Worm (Caenorhabditis elegans): ENCODE measurements around the gene nlp-46.

nlp-46 gene

DNA sequence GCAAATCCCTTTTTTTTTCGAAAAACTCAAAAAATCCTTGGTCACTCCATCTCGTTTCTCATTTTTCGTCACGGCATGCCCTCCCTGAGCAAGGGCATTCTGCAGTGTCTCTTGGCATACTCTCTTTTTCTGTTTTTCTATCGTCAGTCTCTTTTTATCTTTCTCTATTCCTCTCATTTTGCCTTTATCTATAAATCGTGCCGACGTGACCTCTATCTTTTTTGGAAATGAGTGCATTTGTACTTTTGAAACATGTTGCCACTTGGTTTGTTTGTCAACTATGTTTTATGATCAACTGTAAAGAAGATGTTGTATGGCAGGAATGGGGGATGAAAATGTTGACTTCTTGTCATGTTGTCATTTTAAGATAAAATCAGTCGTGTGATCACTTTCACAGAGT is 22.8 kb upstream of the nlp-46 start:
- TF ChIP-seq skn-1 (tag; optimal IDR thresholded peaks at IDR 0.05) (no peak), ama-1 (optimal IDR thresholded peaks at IDR 0.05) (no peak), nhr-25 (tag; optimal IDR thresholded peaks at IDR 0.05) (peak; percentile 91), ceh-82 (tag; optimal IDR thresholded peaks at IDR 0.05) (no peak), fkh-10 (GFP tag; optimal IDR thresholded peaks at IDR 0.05) (no peak), nhr-76 (tag; optimal IDR thresholded peaks at IDR 0.05) (no peak), eor-1 (tag; optimal IDR thresholded peaks at IDR 0.05) (no peak), pqm-1 (tag; optimal IDR thresholded peaks at IDR 0.05) (peak; percentile 66), ztf-11 (tag; optimal IDR thresholded peaks at IDR 0.05) (no peak), elt-1 (tag; optimal IDR thresholded peaks at IDR 0.05) (peak; percentile 57), jun-1 (tag; optimal IDR thresholded peaks at IDR 0.05) (peak; percentile 44), ceh-28 (tag; optimal IDR thresholded peaks at IDR 0.05) (peak; percentile 15), nhr-77 (tag; optimal IDR thresholded peaks at IDR 0.05) (no peak), nhr-12 (tag; optimal IDR thresholded peaks at IDR 0.05) (no peak), unc-62 (GFP tag; optimal IDR thresholded peaks at IDR 0.05) (peak; percentile 84), daf-12 (tag; optimal IDR thresholded peaks at IDR 0.05) (peak; percentile 92), R02D3.7 (tag; optimal IDR thresholded peaks at IDR 0.05) (peak; percentile 19), nhr-28 (tag; optimal IDR thresholded peaks at IDR 0.05) (no peak), zag-1 (tag; optimal IDR thresholded peaks at IDR 0.05) (no peak), lsy-12 (tag; optimal IDR thresholded peaks at IDR 0.05) (no peak), nhr-23 (tag; optimal IDR thresholded peaks at IDR 0.05) (peak; percentile 16), nhr-237 (tag; optimal IDR thresholded peaks at IDR 0.05) (no peak), egl-27 (tag; optimal IDR thresholded peaks at IDR 0.05) (no peak), unc-39 (tag; optimal IDR thresholded peaks at IDR 0.05) (no peak), mml-1 (tag; optimal IDR thresholded peaks at IDR 0.05) (no peak), egl-5 (tag; optimal IDR thresholded peaks at IDR 0.05) (no peak), hmg-11 (tag; optimal IDR thresholded peaks at IDR 0.05) (peak; percentile 48), snpc-4 (tag; optimal IDR thresholded peaks at IDR 0.05) (peak; percentile 30), ztf-4 (tag; optimal IDR thresholded peaks at IDR 0.05) (no peak), lin-15B (tag; optimal IDR thresholded peaks at IDR 0.05) (peak; percentile 12), nhr-11 (tag; optimal IDR thresholded peaks at IDR 0.05) (no peak), mdl-1 (tag; optimal IDR thresholded peaks at IDR 0.05) (peak; percentile 42), ZK546.5 (tag; optimal IDR thresholded peaks at IDR 0.05) (no peak), ceh-9 (tag; optimal IDR thresholded peaks at IDR 0.05) (no peak), fkh-2 (tag; optimal IDR thresholded peaks at IDR 0.05) (no peak), elt-3 (tag; optimal IDR thresholded peaks at IDR 0.05) (peak in 1 of 3 experiments; percentile 27), fos-1 (tag; optimal IDR thresholded peaks at IDR 0.05) (no peak), nhr-67 (tag; optimal IDR thresholded peaks at IDR 0.05) (no peak), tbx-2 (tag; optimal IDR thresholded peaks at IDR 0.05) (peak; percentile 8), ceh-16 (tag; optimal IDR thresholded peaks at IDR 0.05) (no peak), nfya-1 (tag; optimal IDR thresholded peaks at IDR 0.05; ENCODE audit: insufficient read depth) (peak; percentile 82), pha-4 (tag; optimal IDR thresholded peaks at IDR 0.05) (peak; percentile 35), aly-2 (tag; optimal IDR thresholded peaks at IDR 0.05) (no peak), elt-2 (tag; optimal IDR thresholded peaks at IDR 0.05) (peak; percentile 40), sea-2 (GFP tag; optimal IDR thresholded peaks at IDR 0.05) (no peak), nhr-43 (tag; optimal IDR thresholded peaks at IDR 0.05; ENCODE audit: poor library complexity, severe bottlenecking) (no peak), lin-39 (tag; optimal IDR thresholded peaks at IDR 0.05) (peak; percentile 17)

ce11 chrV:12526758-12527157 is 20.7 kb upstream of the nlp-46 start, which contains the start of gene F45D3.1:
TSS of gene F45D3.1 (plus strand) at chrV:12527058.
- no peak for TF ChIP-seq lin-39 (tag; optimal IDR thresholded peaks at IDR 0.05)
- no peak for TF ChIP-seq nhr-43 (tag; optimal IDR thresholded peaks at IDR 0.05; ENCODE audit: poor library complexity, severe bottlenecking)
- no peak for TF ChIP-seq snpc-4 (tag; optimal IDR thresholded peaks at IDR 0.05)
- no peak for TF ChIP-seq ceh-9 (tag; optimal IDR thresholded peaks at IDR 0.05)
- TF ChIP-seq daf-12 (tag; optimal IDR thresholded peaks at IDR 0.05) = no peak
- TF ChIP-seq ztf-11 (tag; optimal IDR thresholded peaks at IDR 0.05) = no peak
- no peak for TF ChIP-seq ceh-82 (tag; optimal IDR thresholded peaks at IDR 0.05)
- no peak for TF ChIP-seq nhr-76 (tag; optimal IDR thresholded peaks at IDR 0.05)
- TF ChIP-seq unc-39 (tag; optimal IDR thresholded peaks at IDR 0.05) = no peak
- no peak for TF ChIP-seq jun-1 (tag; optimal IDR thresholded peaks at IDR 0.05)
- no peak for TF ChIP-seq fkh-2 (tag; optimal IDR thresholded peaks at IDR 0.05)
- TF ChIP-seq nhr-12 (tag; optimal IDR thresholded peaks at IDR 0.05) = no peak

Measured in whole organism, L3 larva.